Worm (Caenorhabditis elegans) whole organism, L4/young adult: ENCODE data around the gene asah-2.

Experiments
- W03F9.2 ChIP-seq: fragments of 150-350 bp; optimal IDR thresholded peaks from 2 replicates; lab custom pipeline; 2014; ENCODE audit warnings: missing biosample characterization, missing genetic modification characterization
- dao-5 ChIP-seq: sonication (generic microtip); optimal IDR thresholded peaks from 2 replicates; lab custom pipeline; 2016; ENCODE audit warnings: missing genotype, missing genetic modification characterization, moderate library complexity, missing compliant biosample characterization
- him-1 ChIP-seq: sonication (generic microtip); optimal IDR thresholded peaks from 2 replicates; lab custom pipeline; 2016; ENCODE audit warnings: missing genotype, missing genetic modification reagents, missing genetic modification characterization, missing compliant biosample characterization

ce11 chrII:10155106-10155505 lies 15.7 kb downstream of the asah-2 start, which contains the start of gene nlp-63:
- TF ChIP-seq him-1 (tag; lab: Kevin White, UChicago) (no peak), dao-5 (tag; lab: Kevin White, UChicago) (no peak), W03F9.2 (tag; lab: Kevin White, UChicago) (no peak)
